Worm (Caenorhabditis elegans): ENCODE data around the gene C06H5.8.

The C06H5.8 gene

ce11 chrV:17962500-17962899, 43.7 kb downstream of the C06H5.8 start:
- TF ChIP-seq dpl-1 (GFP tag; optimal IDR thresholded peaks at IDR 0.05) (no peak), snpc-4 (tag; optimal IDR thresholded peaks at IDR 0.05) (no peak), fos-1 (tag; optimal IDR thresholded peaks at IDR 0.05) (no peak), hlh-17 (GFP tag; optimal IDR thresholded peaks at IDR 0.05; ENCODE audit: borderline replicate concordance) (no peak), irx-1 (tag; optimal IDR thresholded peaks at IDR 0.05) (no peak), isw-1 (GFP tag; IDR thresholded peaks at IDR 0.05) (no peak), Y116A8C.19 (tag; optimal IDR thresholded peaks at IDR 0.05; ENCODE audit: borderline replicate concordance) (no peak), sox-4 (tag; optimal IDR thresholded peaks at IDR 0.05) (no peak), efl-3 (GFP tag; optimal IDR thresholded peaks at IDR 0.05) (no peak), C16A3.4 (tag; optimal IDR thresholded peaks at IDR 0.05) (no peak), grh-1 (GFP tag; IDR thresholded peaks at IDR 0.05) (no peak), nhr-76 (tag; optimal IDR thresholded peaks at IDR 0.05) (no peak), mep-1 (tag; optimal IDR thresholded peaks at IDR 0.05) (no peak), nhr-19 (GFP tag; conservative IDR thresholded peaks at IDR 0.05) (no peak)

- TF ChIP-seq hpl-2 (GFP tag; optimal IDR thresholded peaks at IDR 0.05): no peak
- no peak for TF ChIP-seq dsc-1 (tag; optimal IDR thresholded peaks at IDR 0.05)
- no peak for TF ChIP-seq dpl-1 (GFP tag; optimal IDR thresholded peaks at IDR 0.05)
- TF ChIP-seq tlp-1 (tag; optimal IDR thresholded peaks at IDR 0.05): no peak
- no peak for TF ChIP-seq fkh-8 (tag; optimal IDR thresholded peaks at IDR 0.05)
- no peak for TF ChIP-seq ztf-4 (tag; optimal IDR thresholded peaks at IDR 0.05)
- TF ChIP-seq blmp-1 (tag; optimal IDR thresholded peaks at IDR 0.05): no peak
- no peak for TF ChIP-seq nhr-28 (tag; optimal IDR thresholded peaks at IDR 0.05)
- no peak for TF ChIP-seq skn-1 (tag; optimal IDR thresholded peaks at IDR 0.05)
Measured at ce11 chrV:17966747-17967146, 47.9 kb downstream of the C06H5.8 start, which contains the start of gene gck-3. TSS of gene gck-3 (minus strand) at chrV:17966847.

Measured in whole organism, L1 larva.